Fruit fly (Drosophila melanogaster) whole organism, embryonic: Measurements from ENCODE around the gene CG43638.
A peak's percentile ranks its signal among the peaks of the same experiment; 100 is the strongest.

Experiments used
- Ada2b ChIP-seq: fragments of 200-800 bp; sonication (Bioruptor generic); IDR thresholded peaks from 2 replicates; pipeline ENCODE4 v1.3.6; 2022; ENCODE audit warnings: missing biosample characterization, missing genetic modification characterization
- Aef1 ChIP-seq: fragments of 200-800 bp; sonication (Bioruptor generic); IDR thresholded peaks from 3 replicates; pipeline ENCODE4 v1.3.6; 2022; ENCODE audit warnings: missing biosample characterization, missing genetic modification characterization
- CG10147 ChIP-seq: fragments of 200-800 bp; sonication (Bioruptor generic); optimal IDR thresholded peaks from 2 replicates; lab custom pipeline; 2019; ENCODE audit warnings: missing biosample characterization, mild to moderate bottlenecking, missing genetic modification characterization, moderate library complexity
- CG10979 ChIP-seq: fragments of 200-800 bp; sonication (Bioruptor generic); optimal IDR thresholded peaks from 2 replicates; lab custom pipeline; 2018; ENCODE audit warnings: missing biosample characterization, mild to moderate bottlenecking, missing genetic modification characterization, moderate library complexity
- CG11695 ChIP-seq: fragments of 200-800 bp; sonication (Bioruptor generic); IDR thresholded peaks from 3 replicates; pipeline ENCODE4 v1.3.6; 2022; ENCODE audit warnings: missing biosample characterization, missing genetic modification characterization
- CG14441 ChIP-seq: fragments of 200-800 bp; sonication (Bioruptor generic); IDR thresholded peaks from 2 replicates; pipeline ENCODE4 v1.3.6; 2022; ENCODE audit warnings: missing biosample characterization, missing genetic modification characterization
- CG15011 ChIP-seq: fragments of 200-800 bp; sonication (Bioruptor generic); optimal IDR thresholded peaks from 3 replicates; lab custom pipeline; 2018; ENCODE audit warnings: missing biosample characterization, mild to moderate bottlenecking, missing genetic modification characterization
- CG15479 ChIP-seq: fragments of 200-800 bp; sonication (Bioruptor generic); optimal IDR thresholded peaks from 3 replicates; lab custom pipeline; 2019; ENCODE audit warnings: missing biosample characterization, mild to moderate bottlenecking, missing genetic modification characterization, moderate library complexity
- CG15696 ChIP-seq: fragments of 200-800 bp; sonication (Bioruptor generic); optimal IDR thresholded peaks from 2 replicates; lab custom pipeline; 2019; ENCODE audit warnings: missing biosample characterization, mild to moderate bottlenecking, missing genetic modification characterization, moderate library complexity
- CG1832 ChIP-seq: fragments of 200-800 bp; sonication (Bioruptor generic); optimal IDR thresholded peaks from 2 replicates; lab custom pipeline; 2017; ENCODE audit warnings: missing biosample characterization, mild to moderate bottlenecking, missing genetic modification characterization, inconsistent platforms
- CG18599 ChIP-seq: fragments of 200-800 bp; sonication (Bioruptor generic); optimal IDR thresholded peaks from 3 replicates; lab custom pipeline; 2017; ENCODE audit warnings: missing biosample characterization, missing genetic modification characterization, mild to moderate bottlenecking, moderate library complexity, missing genetic modification reagents
- CG30020 ChIP-seq: fragments of 200-800 bp; optimal IDR thresholded peaks from 2 replicates; lab custom pipeline; 2019; ENCODE audit warnings: missing biosample characterization, mild to moderate bottlenecking, missing genetic modification characterization, moderate library complexity
- CG31441 ChIP-seq: fragments of 200-800 bp; sonication (Bioruptor generic); IDR thresholded peaks from 2 replicates; pipeline ENCODE4 v1.3.6; 2022; ENCODE audit warnings: missing biosample characterization, missing genetic modification characterization
- CG3163 ChIP-seq: fragments of 200-800 bp; sonication (Bioruptor generic); optimal IDR thresholded peaks from 3 replicates; lab custom pipeline; 2016; ENCODE audit warnings: missing biosample characterization, missing genetic modification characterization
- CG32767 ChIP-seq: fragments of 200-800 bp; sonication (Bioruptor generic); IDR thresholded peaks from 2 replicates; pipeline ENCODE4 v1.3.6; 2022; ENCODE audit warnings: missing biosample characterization, missing genetic modification characterization
- CG33213 ChIP-seq: fragments of 200-800 bp; sonication (Bioruptor generic); optimal IDR thresholded peaks from 3 replicates; lab custom pipeline; 2016; ENCODE audit warnings: missing biosample characterization, missing genetic modification characterization
- CG3726 ChIP-seq: fragments of 200-800 bp; sonication (Bioruptor generic); IDR thresholded peaks from 3 replicates; pipeline ENCODE4, ENCODE4 v1.3.6; 2022; ENCODE audit warnings: missing biosample characterization, missing genetic modification characterization
- CG4730 ChIP-seq: fragments of 200-800 bp; sonication (Bioruptor generic); IDR thresholded peaks from 2 replicates; pipeline ENCODE4 v1.3.6; 2022; ENCODE audit warnings: missing biosample characterization, missing genetic modification characterization
- CG5180 ChIP-seq: fragments of 200-800 bp; sonication (Bioruptor generic); optimal IDR thresholded peaks from 3 replicates; lab custom pipeline; 2017; ENCODE audit warnings: missing biosample characterization, missing genetic modification characterization, mild to moderate bottlenecking, moderate library complexity, missing genetic modification reagents
- CG7357 ChIP-seq: fragments of 200-800 bp; sonication (Bioruptor generic); IDR thresholded peaks from 3 replicates; pipeline ENCODE4 v1.3.6; 2022; ENCODE audit warnings: missing biosample characterization, missing genetic modification characterization
- CG8359 ChIP-seq: fragments of 200-800 bp; sonication (Bioruptor generic); optimal IDR thresholded peaks from 2 replicates; lab custom pipeline; 2017; ENCODE audit warnings: missing biosample characterization, mild to moderate bottlenecking, missing genetic modification characterization, borderline replicate concordance
- CG9727 ChIP-seq: fragments of 200-800 bp; sonication (Bioruptor generic); optimal IDR thresholded peaks from 3 replicates; lab custom pipeline; 2017; ENCODE audit warnings: missing biosample characterization, mild to moderate bottlenecking, missing genetic modification characterization
- CG9817 ChIP-seq: fragments of 200-800 bp; sonication (Bioruptor generic); optimal IDR thresholded peaks from 2 replicates; lab custom pipeline; 2018; ENCODE audit warnings: missing biosample characterization, mild to moderate bottlenecking, missing genetic modification characterization, moderate library complexity
- D19A ChIP-seq: fragments of 200-800 bp; optimal IDR thresholded peaks from 3 replicates; lab custom pipeline; 2019; ENCODE audit warnings: missing biosample characterization, mild to moderate bottlenecking, missing genetic modification characterization, moderate library complexity
- Ets97D ChIP-seq: fragments of 200-800 bp; sonication (Bioruptor generic); optimal IDR thresholded peaks from 3 replicates; lab custom pipeline; 2016; ENCODE audit warnings: missing biosample characterization, missing genetic modification characterization
- HLH3B ChIP-seq: fragments of 200-800 bp; sonication (Bioruptor generic); IDR thresholded peaks from 2 replicates; pipeline ENCODE4 v1.3.6; 2022; ENCODE audit warnings: missing biosample characterization, missing genetic modification characterization
- Lhr ChIP-seq: fragments of 200-800 bp; sonication (Bioruptor generic); optimal IDR thresholded peaks from 3 replicates; lab custom pipeline; 2017; ENCODE audit warnings: mild to moderate bottlenecking, missing biosample characterization, missing genetic modification reagents, missing genetic modification characterization
- MESR4 ChIP-seq: fragments of 200-800 bp; sonication (Bioruptor generic); optimal IDR thresholded peaks from 2 replicates; lab custom pipeline; 2018; ENCODE audit warnings: missing biosample characterization, mild to moderate bottlenecking, missing genetic modification characterization, moderate library complexity
- Mad ChIP-seq: fragments of 200-800 bp; sonication (Bioruptor generic); optimal IDR thresholded peaks from 2 replicates; lab custom pipeline; 2016; ENCODE audit warnings: missing biosample characterization, missing genetic modification characterization
- Nf-YC ChIP-seq: fragments of 200-800 bp; optimal IDR thresholded peaks from 3 replicates; lab custom pipeline; 2019; ENCODE audit warnings: missing biosample characterization, mild to moderate bottlenecking, missing genetic modification characterization, moderate library complexity
- NfI ChIP-seq: fragments of 200-800 bp; sonication (Bioruptor generic); optimal IDR thresholded peaks from 3 replicates; lab custom pipeline; 2018; ENCODE audit warnings: missing biosample characterization, mild to moderate bottlenecking, missing genetic modification characterization, moderate library complexity
- PHDP ChIP-seq: fragments of 200-800 bp; sonication (Bioruptor generic); optimal IDR thresholded peaks from 3 replicates; lab custom pipeline; 2018; ENCODE audit warnings: missing biosample characterization, mild to moderate bottlenecking, missing genetic modification characterization, moderate library complexity
- Sry-δ ChIP-seq: fragments of 200-800 bp; sonication (Bioruptor generic); optimal IDR thresholded peaks from 2 replicates; lab custom pipeline; 2016; ENCODE audit warnings: missing biosample characterization, missing genetic modification characterization
- Vsx1 ChIP-seq: fragments of 200-800 bp; sonication (Bioruptor generic); optimal IDR thresholded peaks from 2 replicates; lab custom pipeline; 2017; ENCODE audit warnings: missing biosample characterization, mild to moderate bottlenecking, missing genetic modification characterization, missing genetic modification reagents
- ash1 ChIP-seq: fragments of 200-800 bp; sonication (Bioruptor generic); optimal IDR thresholded peaks from 2 replicates; lab custom pipeline; 2018; ENCODE audit warnings: missing biosample characterization, mild to moderate bottlenecking, missing genetic modification characterization
- bowl ChIP-seq: fragments of 200-800 bp; sonication (Bioruptor generic); IDR thresholded peaks from 2 replicates; pipeline ENCODE4 v1.3.6; 2022; ENCODE audit warnings: missing biosample characterization, missing genetic modification characterization
- btn ChIP-seq: fragments of 200-800 bp; sonication (Bioruptor generic); optimal IDR thresholded peaks from 2 replicates; lab custom pipeline; 2016; ENCODE audit warnings: missing biosample characterization, missing genetic modification characterization
- chn ChIP-seq: fragments of 200-800 bp; sonication (Bioruptor generic); optimal IDR thresholded peaks from 2 replicates; lab custom pipeline; 2016; ENCODE audit warnings: missing biosample characterization, missing genetic modification characterization
- dati ChIP-seq: fragments of 200-800 bp; sonication (Bioruptor generic); IDR thresholded peaks from 2 replicates; pipeline ENCODE4 v1.3.6; 2022; ENCODE audit warnings: missing biosample characterization, missing genetic modification characterization
- hth ChIP-seq: fragments of >200 bp; optimal IDR thresholded peaks from 2 replicates; lab custom pipeline; 2017; ENCODE audit warnings: inconsistent platforms
- ind ChIP-seq: fragments of 200-800 bp; sonication (Bioruptor generic); optimal IDR thresholded peaks from 3 replicates; lab custom pipeline; 2016; ENCODE audit warnings: missing biosample characterization, missing genetic modification characterization
- lab ChIP-seq: fragments of 200-800 bp; sonication (Bioruptor generic); optimal IDR thresholded peaks from 3 replicates; lab custom pipeline; 2017; ENCODE audit warnings: missing biosample characterization, missing genetic modification characterization, mild to moderate bottlenecking, moderate library complexity, missing genetic modification reagents
- odd ChIP-seq: fragments of 200-800 bp; sonication (Bioruptor generic); optimal IDR thresholded peaks from 2 replicates; lab custom pipeline; 2017; ENCODE audit warnings: missing biosample characterization, mild to moderate bottlenecking, missing genetic modification characterization
- otp ChIP-seq: fragments of 200-800 bp; sonication (Bioruptor generic); IDR thresholded peaks from 3 replicates; pipeline ENCODE4, ENCODE4 v1.3.6; 2022; ENCODE audit warnings: missing biosample characterization, missing genetic modification characterization
- pnt ChIP-seq: fragments of 200-800 bp; sonication (Bioruptor generic); optimal IDR thresholded peaks from 3 replicates; lab custom pipeline; 2016; ENCODE audit warnings: missing biosample characterization, missing genetic modification characterization
- pum ChIP-seq: fragments of 200-800 bp; sonication (Bioruptor generic); optimal IDR thresholded peaks from 2 replicates; lab custom pipeline; 2016; ENCODE audit warnings: missing biosample characterization, missing genetic modification characterization
- ranshi ChIP-seq: fragments of 200-800 bp; sonication (Bioruptor generic); IDR thresholded peaks from 2 replicates; pipeline ENCODE4 v1.3.6; 2022; ENCODE audit warnings: missing biosample characterization, missing genetic modification characterization
- repo ChIP-seq: fragments of 200-800 bp; sonication (Bioruptor generic); optimal IDR thresholded peaks from 2 replicates; lab custom pipeline; 2016; ENCODE audit warnings: missing biosample characterization, missing genetic modification characterization
- row ChIP-seq: fragments of 200-800 bp; sonication (Bioruptor generic); IDR thresholded peaks from 3 replicates; pipeline ENCODE4 v1.3.6; 2022; ENCODE audit warnings: missing biosample characterization, missing genetic modification characterization
- usp ChIP-seq: fragments of >200 bp; optimal IDR thresholded peaks from 2 replicates; lab custom pipeline; 2017; ENCODE audit warnings: missing biosample characterization, missing genetic modification characterization
- vvl ChIP-seq: fragments of 200-800 bp; sonication (Bioruptor generic); IDR thresholded peaks from 2 replicates; pipeline ENCODE4 v1.3.6; 2022; ENCODE audit warnings: missing biosample characterization, missing genetic modification characterization
- z ChIP-seq: fragments of 200-800 bp; sonication (Bioruptor generic); IDR thresholded peaks from 3 replicates; pipeline ENCODE4 v1.3.6; 2022; ENCODE audit warnings: missing biosample characterization, missing genetic modification characterization

CG43638 gene

dm6 chr3L:12053695-12054094 is 9.3 kb downstream of the CG43638 start (continued):
- TF ChIP-seq Nf-YC (tag; lab: Kevin White, UChicago) (no peak), CG5180 (GFP tag; lab: Kevin White, UChicago) (no peak), CG4730 (GFP tag; lab: Robert Waterston, UW) (peak; percentile 29; the same call in 1 of the 2 replicates), CG10147 (no peak), vvl (peak; percentile 31), lab (GFP tag; lab: Kevin White, UChicago) (peak; percentile 7), CG3726 (no peak), CG33213 (GFP tag; lab: Kevin White, UChicago) (peak; percentile 46), hth (lab: Kevin White, UChicago) (no peak), MESR4 (no peak), usp (no peak), D19A (tag; lab: Kevin White, UChicago) (peak; percentile 67), CG18599 (GFP tag; lab: Kevin White, UChicago) (peak; percentile 31), Sry-δ (GFP tag; lab: Kevin White, UChicago) (peak; percentile 37), CG15011 (no peak), CG31441 (GFP tag; lab: Robert Waterston, UW) (peak; percentile 37; the same call in 1 of the 2 replicates), CG32767 (GFP tag; lab: Robert Waterston, UW) (peak; percentile 32; the same call in 1 of the 2 replicates), PHDP (tag; lab: Kevin White, UChicago) (peak; percentile 17), CG11695 (GFP tag; lab: Robert Waterston, UW) (no peak), Aef1 (GFP tag; lab: Robert Waterston, UW) (no peak), ranshi (GFP tag; lab: Robert Waterston, UW) (peak; percentile 29; the same call in 1 of the 2 replicates), ash1 (no peak), CG1832 (no peak), CG14441 (GFP tag; lab: Robert Waterston, UW) (0 out of 2 replicates have a peak, but pooled peaks have one; percentile 22), row (peak; percentile 40; the same call in 1 of the 3 replicates), Vsx1 (GFP tag; lab: Kevin White, UChicago) (peak; percentile 15), chn (GFP tag; lab: Kevin White, UChicago) (peak; percentile 32), pum (peak; percentile 45), CG10979 (peak; percentile 86), NfI (GFP tag; lab: Kevin White, UChicago) (no peak), otp (GFP tag; lab: Robert Waterston, UW) (peak; percentile 66; the same call in 1 of the 3 replicates), Lhr (no peak), CG7357 (GFP tag; lab: Robert Waterston, UW) (0 out of 3 replicates have a peak, but pooled peaks have one; percentile 9), CG30020 (tag; lab: Kevin White, UChicago) (no peak), CG9727 (GFP tag; lab: Kevin White, UChicago) (peak; percentile 55), btn (no peak), CG15479 (GFP tag; lab: Kevin White, UChicago) (no peak), CG8359 (peak; percentile 56), Ets97D (no peak), Ada2b (GFP tag; lab: Robert Waterston, UW) (peak; percentile 52), CG3163 (GFP tag; lab: Kevin White, UChicago) (no peak), Mad (GFP tag; lab: Kevin White, UChicago) (no peak), ind (peak; percentile 16), repo (peak; percentile 2), pnt (peak; percentile 36), CG9817 (tag; lab: Kevin White, UChicago) (no peak), bowl (GFP tag; lab: Robert Waterston, UW) (no peak), z (GFP tag; lab: Robert Waterston, UW) (no peak), dati (GFP tag; lab: Robert Waterston, UW) (no peak), HLH3B (GFP tag; lab: Robert Waterston, UW) (no peak), CG15696 (peak; percentile 4), odd (GFP tag; lab: Kevin White, UChicago) (no peak)
